Worm (Caenorhabditis elegans) whole organism, L1 larva: ENCODE results near the gene srx-128.

ENCODE experiments used
- C16A3.4 ChIP-seq: fragments of 150-350 bp; optimal IDR thresholded peaks from 2 replicates; lab custom pipeline; 2014; ENCODE audit warnings: missing biosample characterization, missing genetic modification characterization
- F16B12.6 ChIP-seq: fragments of 150-350 bp; optimal IDR thresholded peaks from 2 replicates; lab custom pipeline; 2014; ENCODE audit warnings: missing biosample characterization, missing genetic modification characterization
- Y116A8C.19 ChIP-seq: sonication (generic microtip); optimal IDR thresholded peaks from 2 replicates; lab custom pipeline; 2016; ENCODE audit warnings: missing compliant biosample characterization, missing genetic modification characterization, borderline replicate concordance
- aha-1 ChIP-seq: fragments of 150-350 bp; optimal IDR thresholded peaks from 2 replicates; lab custom pipeline; 2014; ENCODE audit warnings: missing biosample characterization, missing genetic modification characterization
- alr-1 ChIP-seq: fragments of 200-800 bp; sonication (Bioruptor generic); optimal IDR thresholded peaks from 2 replicates; lab custom pipeline; 2018; ENCODE audit warnings: borderline replicate concordance, mild to moderate bottlenecking, missing genetic modification characterization, missing compliant biosample characterization
- aly-2 ChIP-seq: fragments of 150-350 bp; optimal IDR thresholded peaks from 2 replicates; lab custom pipeline; 2014; ENCODE audit warnings: missing biosample characterization, missing genetic modification characterization
- ama-1 ChIP-seq: fragments of 150-350 bp; optimal IDR thresholded peaks from 2 replicates; lab custom pipeline; 2014
- blmp-1 ChIP-seq: fragments of 150-350 bp; optimal IDR thresholded peaks from 2 replicates; lab custom pipeline; 2014; ENCODE audit warnings: missing biosample characterization, missing genetic modification characterization
- ceh-63 ChIP-seq: fragments of 200-800 bp; sonication (Bioruptor generic); optimal IDR thresholded peaks from 2 replicates; lab custom pipeline; 2018; ENCODE audit warnings: mild to moderate bottlenecking, missing genetic modification characterization, missing compliant biosample characterization
- ceh-8 ChIP-seq: fragments of 200-800 bp; sonication (Bioruptor generic); optimal IDR thresholded peaks from 2 replicates; lab custom pipeline; 2018; ENCODE audit warnings: mild to moderate bottlenecking, missing genetic modification characterization, moderate library complexity, missing compliant biosample characterization
- ceh-82 ChIP-seq, 3 experiments: fragments of 150-350 bp in 1 of 3; sonication (generic microtip) in 2 of 3; optimal IDR thresholded peaks; 2 replicates each; lab custom pipeline; 2014 to 2017; ENCODE audit warnings: missing biosample characterization in 3 of 3, missing genetic modification characterization in 3 of 3
- ceh-90 ChIP-seq: sonication (generic microtip); optimal IDR thresholded peaks from 2 replicates; lab custom pipeline; 2016; ENCODE audit warnings: missing genetic modification characterization, missing compliant biosample characterization
- ces-1 ChIP-seq: fragments of 150-350 bp; optimal IDR thresholded peaks from 2 replicates; lab custom pipeline; 2014; ENCODE audit warnings: missing biosample characterization, missing genetic modification reagents, missing genetic modification characterization
- dpl-1 ChIP-seq, 3 experiments: fragments of 150-350 bp in 2 of 3; sonication (generic microtip) in 1 of 3; optimal IDR thresholded peaks; 2 replicates each; lab custom pipeline; 2014 to 2017; ENCODE audit warnings: missing biosample characterization in 3 of 3, missing genetic modification characterization in 3 of 3, missing genetic modification reagents in 3 of 3
- dsc-1 ChIP-seq: sonication (generic microtip); optimal IDR thresholded peaks from 2 replicates; lab custom pipeline; 2016; ENCODE audit warnings: mild to moderate bottlenecking, missing genetic modification characterization, missing compliant biosample characterization
- efl-3 ChIP-seq: fragments of 200-800 bp; sonication (Bioruptor generic); optimal IDR thresholded peaks from 2 replicates; lab custom pipeline; 2018; ENCODE audit warnings: mild to moderate bottlenecking, missing genetic modification characterization, missing compliant biosample characterization
- egl-13 ChIP-seq: sonication (generic microtip); optimal IDR thresholded peaks from 2 replicates; lab custom pipeline; 2016; ENCODE audit warnings: missing genotype, missing genetic modification reagents, missing genetic modification characterization, missing compliant biosample characterization
- ets-5 ChIP-seq: fragments of 200-800 bp; sonication (Bioruptor generic); IDR thresholded peaks from 2 replicates; pipeline ENCODE4 v1.3.6; 2022; ENCODE audit warnings: missing genetic modification characterization, missing compliant biosample characterization
- fkh-10 ChIP-seq: sonication (generic microtip); optimal IDR thresholded peaks from 2 replicates; lab custom pipeline; 2017; ENCODE audit warnings: missing biosample characterization, missing genetic modification reagents, missing genetic modification characterization
- fkh-4 ChIP-seq: sonication (generic microtip); optimal IDR thresholded peaks from 2 replicates; lab custom pipeline; 2016; ENCODE audit warnings: missing compliant biosample characterization, missing genetic modification characterization, borderline replicate concordance
- hlh-17 ChIP-seq: fragments of 200-800 bp; sonication (Bioruptor generic); optimal IDR thresholded peaks from 2 replicates; lab custom pipeline; 2018; ENCODE audit warnings: missing genetic modification characterization, mild to moderate bottlenecking, missing compliant biosample characterization, moderate library complexity, borderline replicate concordance
- hlh-4 ChIP-seq: sonication (generic microtip); optimal IDR thresholded peaks from 2 replicates; lab custom pipeline; 2016; ENCODE audit warnings: mild to moderate bottlenecking, missing genetic modification characterization, missing compliant biosample characterization
- hpl-2 ChIP-seq: fragments of 150-350 bp; optimal IDR thresholded peaks from 2 replicates; lab custom pipeline; 2014; ENCODE audit warnings: missing biosample characterization, missing genetic modification reagents, missing genetic modification characterization
- isw-1 ChIP-seq: fragments of 200-800 bp; sonication (Bioruptor generic); IDR thresholded peaks from 2 replicates; pipeline ENCODE4 v1.3.6; 2022; ENCODE audit warnings: missing genetic modification characterization, missing compliant biosample characterization
- jun-1 ChIP-seq: fragments of 150-350 bp; optimal IDR thresholded peaks from 2 replicates; lab custom pipeline; 2014; ENCODE audit warnings: missing biosample characterization, missing genetic modification reagents, missing genetic modification characterization
- lin-14 ChIP-seq: fragments of 200-800 bp; sonication (Bioruptor generic); optimal IDR thresholded peaks from 2 replicates; lab custom pipeline; 2018; ENCODE audit warnings: mild to moderate bottlenecking, missing genetic modification characterization, moderate library complexity, missing compliant biosample characterization
- lin-15B ChIP-seq: fragments of 150-350 bp; sonication (generic microtip); optimal IDR thresholded peaks from 3 replicates; lab custom pipeline; 2014; ENCODE audit warnings: missing biosample characterization, missing genetic modification characterization
- lin-35 ChIP-seq, 2 experiments: fragments of 150-350 bp; optimal IDR thresholded peaks; 2 replicates each; lab custom pipeline; 2014; ENCODE audit warnings: missing biosample characterization in 2 of 2, missing genetic modification characterization in 2 of 2, missing genetic modification reagents in 2 of 2
- lin-39 ChIP-seq: fragments of 150-350 bp; optimal IDR thresholded peaks from 2 replicates; lab custom pipeline; 2014; ENCODE audit warnings: missing biosample characterization, missing genetic modification reagents, missing genetic modification characterization
- lir-3 ChIP-seq: sonication (generic microtip); optimal IDR thresholded peaks from 2 replicates; lab custom pipeline; 2016; ENCODE audit warnings: mild to moderate bottlenecking, missing genetic modification characterization, moderate library complexity, missing compliant biosample characterization; ENCODE audit not compliant: poor library complexity
- lsy-2 ChIP-seq, 2 experiments: fragments of 150-350 bp; optimal IDR thresholded peaks; 2 replicates each; lab custom pipeline; 2014; ENCODE audit warnings: missing biosample characterization in 2 of 2, missing genetic modification characterization in 2 of 2
- mef-2 ChIP-seq: fragments of 150-350 bp; optimal IDR thresholded peaks from 2 replicates; lab custom pipeline; 2014; ENCODE audit warnings: missing biosample characterization, missing genetic modification characterization
- mep-1 ChIP-seq: fragments of 150-350 bp; optimal IDR thresholded peaks from 2 replicates; lab custom pipeline; 2014; ENCODE audit warnings: missing biosample characterization, missing genetic modification characterization
- nhr-11 ChIP-seq: fragments of 150-350 bp; optimal IDR thresholded peaks from 2 replicates; lab custom pipeline; 2014; ENCODE audit warnings: missing biosample characterization, missing genetic modification characterization
- nhr-19 ChIP-seq: fragments of 200-800 bp; sonication (Bioruptor generic); conservative IDR thresholded peaks from 2 replicates; pipeline ENCODE4 v1.3.6; 2022; ENCODE audit warnings: missing genetic modification characterization, missing compliant biosample characterization
- nhr-20 ChIP-seq: sonication (generic microtip); optimal IDR thresholded peaks from 2 replicates; lab custom pipeline; 2016; ENCODE audit warnings: mild to moderate bottlenecking, missing genetic modification characterization, missing compliant biosample characterization
- nhr-237 ChIP-seq: fragments of 150-350 bp; optimal IDR thresholded peaks from 2 replicates; lab custom pipeline; 2014; ENCODE audit warnings: missing biosample characterization, missing genetic modification characterization
- nhr-28 ChIP-seq: fragments of 150-350 bp; optimal IDR thresholded peaks from 2 replicates; lab custom pipeline; 2014; ENCODE audit warnings: missing biosample characterization, missing genetic modification characterization
- nhr-71 ChIP-seq: sonication (generic microtip); optimal IDR thresholded peaks from 2 replicates; lab custom pipeline; 2016; ENCODE audit warnings: mild to moderate bottlenecking, missing genetic modification characterization, moderate library complexity, missing compliant biosample characterization
- nhr-76 ChIP-seq: sonication (generic microtip); optimal IDR thresholded peaks from 2 replicates; lab custom pipeline; 2017; ENCODE audit warnings: missing biosample characterization, missing genetic modification characterization
- nhr-85 ChIP-seq: sonication (generic microtip); peaks from one replicate; lab custom pipeline; 2016; ENCODE audit warnings: missing genetic modification characterization, inconsistent platforms, missing compliant biosample characterization
- pqm-1 ChIP-seq: sonication (generic microtip); optimal IDR thresholded peaks from 3 replicates; lab custom pipeline; 2017; ENCODE audit warnings: missing biosample characterization, missing genetic modification characterization
- rnt-1 ChIP-seq: sonication (generic microtip); optimal IDR thresholded peaks from 2 replicates; lab custom pipeline; 2016; ENCODE audit warnings: mild to moderate bottlenecking, missing genetic modification characterization, moderate library complexity, missing compliant biosample characterization
- snu-23 ChIP-seq: sonication (generic microtip); optimal IDR thresholded peaks from 2 replicates; lab custom pipeline; 2016; ENCODE audit warnings: missing genetic modification characterization, missing compliant biosample characterization
- sox-4 ChIP-seq: sonication (generic microtip); optimal IDR thresholded peaks from 2 replicates; lab custom pipeline; 2016; ENCODE audit warnings: missing genetic modification characterization, missing compliant biosample characterization
- sptf-1 ChIP-seq: fragments of 150-350 bp; optimal IDR thresholded peaks from 2 replicates; lab custom pipeline; 2014; ENCODE audit warnings: missing biosample characterization, missing genetic modification characterization
- sup-37 ChIP-seq: fragments of 200-800 bp; sonication (Bioruptor generic); optimal IDR thresholded peaks from 2 replicates; lab custom pipeline; 2018; ENCODE audit warnings: mild to moderate bottlenecking, missing genetic modification characterization, missing compliant biosample characterization
- swsn-7 ChIP-seq: sonication (generic microtip); optimal IDR thresholded peaks from 2 replicates; lab custom pipeline; 2016; ENCODE audit warnings: missing genetic modification characterization, missing compliant biosample characterization
- unc-86 ChIP-seq: sonication (generic microtip); optimal IDR thresholded peaks from 2 replicates; lab custom pipeline; 2016; ENCODE audit warnings: missing genetic modification characterization, missing compliant biosample characterization
- vab-15 ChIP-seq: sonication (generic microtip); optimal IDR thresholded peaks from 2 replicates; lab custom pipeline; 2017; ENCODE audit warnings: missing genotype, mild to moderate bottlenecking, missing genetic modification characterization, missing compliant biosample characterization
- xbp-1 ChIP-seq: sonication (generic microtip); optimal IDR thresholded peaks from 2 replicates; lab custom pipeline; 2016; ENCODE audit warnings: missing genetic modification characterization, missing compliant biosample characterization
- zag-1 ChIP-seq: fragments of 150-350 bp; optimal IDR thresholded peaks from 2 replicates; lab custom pipeline; 2014; ENCODE audit warnings: missing biosample characterization, missing genetic modification characterization
- ztf-4 ChIP-seq: fragments of 150-350 bp; optimal IDR thresholded peaks from 2 replicates; lab custom pipeline; 2014; ENCODE audit warnings: missing biosample characterization, missing genetic modification characterization

srx-128 gene

DNA sequence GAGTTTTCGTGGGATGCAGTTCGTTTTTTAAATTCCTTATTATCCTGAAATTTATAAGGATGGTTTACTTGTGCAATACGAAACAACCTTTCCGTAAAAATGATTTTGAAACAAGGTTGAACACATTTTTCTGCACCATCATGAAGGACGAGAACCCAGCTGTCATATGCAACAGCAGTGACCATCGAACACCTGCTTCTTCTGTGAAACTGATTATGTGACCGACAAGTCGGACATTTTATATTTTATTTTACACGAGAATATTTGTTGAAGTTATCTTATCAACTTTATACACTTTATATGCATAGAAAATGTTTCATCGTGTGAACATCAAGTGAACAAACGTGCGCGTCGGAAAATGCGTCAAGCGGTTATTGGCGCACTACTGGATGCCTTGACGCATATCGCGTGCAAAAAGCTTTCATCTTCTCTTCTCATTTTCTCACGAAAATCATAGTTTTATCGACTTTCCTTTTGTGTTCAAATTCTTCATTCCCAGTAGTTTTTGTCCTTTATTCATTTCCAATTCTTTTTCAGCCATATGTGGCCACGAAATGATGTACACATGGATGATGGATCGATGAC, 18.4 kb upstream of the srx-128 start, which contains the start of gene sel-10 (continued):
- TF ChIP-seq hlh-17 (GFP tag; lab: Kevin White, UChicago), result no peak
- peak; percentile 55 for TF ChIP-seq sox-4 (tag; lab: Kevin White, UChicago)
- TF ChIP-seq aly-2, result peak; percentile 28
- peak; percentile 47 to 88 (median 79) for TF ChIP-seq dpl-1 (GFP tag; optimal IDR thresholded peaks at IDR 0.05; lab: Kevin White, UChicago)
- peak; percentile 95 for TF ChIP-seq mep-1 (tag; lab: Kevin White, UChicago)
- TF ChIP-seq fkh-10 (GFP tag; lab: Kevin White, UChicago), result no peak
- peak; percentile 2 for TF ChIP-seq F16B12.6 (tag; lab: Kevin White, UChicago)
- peak; percentile 88 for TF ChIP-seq lin-14 (GFP tag; lab: Kevin White, UChicago)
- TF ChIP-seq sup-37, result peak; percentile 6
- TF ChIP-seq dsc-1 (tag; lab: Kevin White, UChicago), result peak; percentile 80
- TF ChIP-seq hlh-4 (tag; lab: Kevin White, UChicago), result no peak
- peak; percentile 75 for TF ChIP-seq xbp-1 (tag; lab: Kevin White, UChicago)
- no peak for TF ChIP-seq efl-3
- TF ChIP-seq snu-23 (GFP tag; lab: Kevin White, UChicago), result peak; percentile 81
- no peak for TF ChIP-seq ces-1 (GFP tag; lab: Kevin White, UChicago)
- no peak for TF ChIP-seq ztf-4 (tag; lab: Kevin White, UChicago)
- peak; percentile 78 to 84 for TF ChIP-seq lin-35 (GFP tag; optimal IDR thresholded peaks at IDR 0.05; lab: Kevin White, UChicago)
- TF ChIP-seq aha-1 (tag; lab: Kevin White, UChicago), result peak; percentile 12
- no peak for TF ChIP-seq vab-15
- peak; percentile 57 for TF ChIP-seq lir-3
- peak; percentile 49 for TF ChIP-seq ceh-90 (tag; lab: Kevin White, UChicago)
- TF ChIP-seq ceh-8 (GFP tag; lab: Kevin White, UChicago), result peak; percentile 61
- TF ChIP-seq ama-1 (lab: Kevin White, UChicago), result no peak
- no peak for TF ChIP-seq nhr-76 (tag; lab: Kevin White, UChicago)
- TF ChIP-seq rnt-1 (tag; lab: Kevin White, UChicago), result peak; percentile 90
- peak; percentile 85 for TF ChIP-seq swsn-7 (tag; lab: Kevin White, UChicago)
- TF ChIP-seq fkh-4 (tag; lab: Kevin White, UChicago), result no peak
- TF ChIP-seq egl-13 (tag; lab: Kevin White, UChicago), result peak; percentile 9
- TF ChIP-seq nhr-28, result no peak
- TF ChIP-seq nhr-19, result peak; percentile 82
- TF ChIP-seq pqm-1 (tag; lab: Kevin White, UChicago), result no peak
- peak; percentile 52 for TF ChIP-seq lin-39 (tag; lab: Kevin White, UChicago)
- TF ChIP-seq alr-1 (tag; lab: Kevin White, UChicago), result no peak
- no peak for TF ChIP-seq ets-5 (GFP tag; lab: Robert Waterston, UW)
- TF ChIP-seq sptf-1 (tag; lab: Kevin White, UChicago), result no peak
- TF ChIP-seq jun-1 (tag; lab: Kevin White, UChicago), result peak; percentile 50
- TF ChIP-seq hpl-2 (GFP tag; lab: Kevin White, UChicago), result no peak
- peak; percentile 90 for TF ChIP-seq nhr-85 (tag; lab: Kevin White, UChicago)
- peak; percentile 74 for TF ChIP-seq unc-86 (tag; lab: Kevin White, UChicago)
- TF ChIP-seq zag-1, result no peak
- peak; percentile 67 to 85 (median 70) for TF ChIP-seq ceh-82 (tag; optimal IDR thresholded peaks at IDR 0.05; lab: Kevin White, UChicago)
- TF ChIP-seq nhr-11 (tag; lab: Kevin White, UChicago), result peak; percentile 9
- TF ChIP-seq nhr-237 (tag; lab: Kevin White, UChicago), result no peak
- peak; percentile 85 to 88 for TF ChIP-seq lsy-2 (tag; optimal IDR thresholded peaks at IDR 0.05; lab: Kevin White, UChicago)
- TF ChIP-seq mef-2 (tag; lab: Kevin White, UChicago), result no peak
- TF ChIP-seq nhr-20 (tag; lab: Kevin White, UChicago), result peak; percentile 83
- peak; percentile 87 for TF ChIP-seq nhr-71 (tag; lab: Kevin White, UChicago)
- TF ChIP-seq blmp-1 (tag; lab: Kevin White, UChicago), result peak; percentile 55
- peak; percentile 78 for TF ChIP-seq C16A3.4 (tag; lab: Kevin White, UChicago)
- no peak for TF ChIP-seq ceh-63 (GFP tag; lab: Kevin White, UChicago)
- TF ChIP-seq isw-1, result peak; percentile 68
- peak; percentile 63 for TF ChIP-seq lin-15B
- no peak for TF ChIP-seq Y116A8C.19 (tag; lab: Kevin White, UChicago)
